Fruit fly (Drosophila melanogaster): ENCODE measurements around the gene CG13893.

CG13893 gene

DNA sequence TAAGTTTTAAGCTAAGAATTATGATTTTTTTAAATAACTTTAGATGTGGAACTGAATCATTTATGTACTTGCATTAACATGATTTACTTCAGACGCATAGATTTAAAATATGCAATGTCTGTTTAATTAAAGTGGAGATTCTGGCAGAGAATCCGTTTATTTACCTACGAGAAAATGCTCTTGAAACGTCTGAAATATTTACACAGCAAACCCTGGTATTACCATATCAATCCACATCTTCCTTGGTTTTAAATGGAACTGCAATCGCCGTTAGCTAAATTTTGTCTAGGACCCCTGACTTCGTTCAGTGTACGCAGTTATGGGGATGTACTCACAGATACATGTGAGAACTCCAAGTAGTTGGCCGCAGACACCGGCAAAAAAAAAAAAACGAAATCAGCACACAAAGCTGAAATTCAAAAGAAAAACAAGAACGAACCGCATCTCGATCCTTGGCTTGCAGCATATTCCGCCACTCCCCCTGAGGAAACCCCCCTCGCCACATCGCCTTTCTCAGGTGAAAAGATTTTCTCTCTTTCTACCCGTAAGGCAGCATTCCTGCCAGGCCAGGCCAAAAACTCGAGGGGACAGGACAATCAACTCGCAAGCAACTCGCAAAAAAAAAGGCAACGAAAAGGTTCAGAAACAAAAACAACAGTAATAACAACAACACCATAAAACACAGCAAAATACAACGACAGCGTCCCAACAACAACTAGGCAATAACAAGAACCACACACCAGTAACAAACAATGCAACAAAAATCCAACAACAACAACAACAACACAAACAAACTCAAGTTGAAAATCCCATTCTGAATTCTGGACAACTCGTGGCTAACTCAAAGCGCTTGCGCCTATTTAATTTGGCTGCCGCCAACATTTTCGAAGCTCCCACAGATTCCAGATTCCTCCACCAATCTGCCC, 14.8 kb upstream of the CG13893 start:
- TF ChIP-seq cnc (optimal IDR thresholded peaks at IDR 0.05) (no peak), Crg-1 (GFP tag; optimal IDR thresholded peaks at IDR 0.05) (no peak), CG1620 (GFP tag; optimal IDR thresholded peaks at IDR 0.05) (no peak), tj (GFP tag; optimal IDR thresholded peaks at IDR 0.05) (no peak), CG7045 (GFP tag; optimal IDR thresholded peaks at IDR 0.05) (no peak), CG11617 (GFP tag; optimal IDR thresholded peaks at IDR 0.05) (no peak), CG7101 (tag; optimal IDR thresholded peaks at IDR 0.05) (no peak)

DNA sequence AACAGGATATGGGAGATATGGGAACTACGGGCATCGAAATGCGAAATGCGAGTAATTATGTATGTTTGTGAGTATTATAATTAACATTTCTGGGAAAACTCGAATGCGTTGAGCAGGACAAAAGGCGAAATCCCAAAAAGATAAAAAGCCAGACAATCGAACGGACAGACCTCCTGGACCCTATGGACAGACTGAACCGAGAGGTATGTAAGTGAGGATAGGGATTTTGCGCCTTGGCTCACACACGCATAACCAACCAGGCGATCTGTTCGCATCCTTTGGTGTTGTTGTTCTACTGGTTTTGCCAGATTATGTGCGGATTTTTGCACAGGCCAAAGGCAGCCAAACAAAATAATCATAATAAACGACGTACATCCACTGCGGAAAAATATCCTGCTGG, 14.1 kb upstream of the CG13893 start:
- no peak for TF ChIP-seq Crg-1 (GFP tag; optimal IDR thresholded peaks at IDR 0.05)
- no peak for TF ChIP-seq CG12768 (GFP tag; optimal IDR thresholded peaks at IDR 0.05)
- no peak for TF ChIP-seq CG11617 (GFP tag; optimal IDR thresholded peaks at IDR 0.05)
- no peak for TF ChIP-seq CG14711 (tag; optimal IDR thresholded peaks at IDR 0.05)
- TF ChIP-seq kay (GFP tag; ENCODE audit: borderline replicate concordance) = peak; percentile 42
- no peak for TF ChIP-seq CG7045 (GFP tag; optimal IDR thresholded peaks at IDR 0.05)
- no peak for TF ChIP-seq CG33017 (tag; optimal IDR thresholded peaks at IDR 0.05)
- no peak for TF ChIP-seq bab1 (GFP tag; optimal IDR thresholded peaks at IDR 0.05)
- TF ChIP-seq CG1620 (GFP tag; optimal IDR thresholded peaks at IDR 0.05) = no peak

DNA sequence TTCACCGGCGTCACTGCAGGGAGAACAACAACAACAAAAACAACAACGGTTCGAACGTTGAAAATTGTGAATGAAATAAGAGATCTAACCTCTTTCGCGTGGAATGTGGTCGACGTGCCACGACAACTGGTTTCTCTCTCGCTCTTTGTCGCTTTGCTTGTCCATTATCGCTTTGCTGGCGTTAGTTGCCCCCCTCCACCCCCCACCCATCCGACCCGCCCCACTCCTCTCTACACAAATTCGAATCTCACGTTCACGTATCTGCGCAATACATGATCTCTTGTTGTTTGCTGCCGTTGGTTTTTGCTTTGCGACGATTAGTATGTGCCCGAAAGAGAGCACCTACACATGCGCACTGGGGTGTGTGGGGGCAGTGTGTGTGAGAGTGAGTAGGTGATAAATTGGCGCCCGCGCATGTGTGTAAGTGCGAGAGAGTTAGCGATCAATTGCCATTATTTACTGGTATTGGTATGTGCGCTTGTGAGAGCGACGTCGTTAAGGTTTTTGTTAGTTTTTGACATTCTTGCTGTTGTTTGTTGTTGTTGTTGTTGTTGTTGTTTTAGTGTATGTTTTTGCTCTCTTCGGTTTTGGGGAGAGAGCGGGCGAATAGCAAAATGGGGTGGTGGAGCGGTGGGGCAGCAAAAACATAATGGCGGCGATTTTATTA, 12.8 kb upstream of the CG13893 start:
- TF ChIP-seq CG33017 (tag; optimal IDR thresholded peaks at IDR 0.05) = peak; percentile 11
- no peak for TF ChIP-seq CG1620 (GFP tag; optimal IDR thresholded peaks at IDR 0.05)
- TF ChIP-seq Hr96 (GFP tag; optimal IDR thresholded peaks at IDR 0.05) = no peak
- TF ChIP-seq CG11617 (GFP tag; optimal IDR thresholded peaks at IDR 0.05) = peak; percentile 47
- peak; percentile 16 for TF ChIP-seq CG5204 (GFP tag; optimal IDR thresholded peaks at IDR 0.05)
- peak; percentile 49 for TF ChIP-seq bab1 (GFP tag; optimal IDR thresholded peaks at IDR 0.05)
- peak; percentile 10 for TF ChIP-seq CG7101 (tag; optimal IDR thresholded peaks at IDR 0.05)
- TF ChIP-seq kay (GFP tag; ENCODE audit: borderline replicate concordance) = peak; percentile 95
- TF ChIP-seq Clk (GFP tag; optimal IDR thresholded peaks at IDR 0.05) = peak; percentile 92
- TF ChIP-seq cic (GFP tag; optimal IDR thresholded peaks at IDR 0.05) = peak; percentile 97
- no peak for TF ChIP-seq cnc (optimal IDR thresholded peaks at IDR 0.05)
- peak; percentile 56 for TF ChIP-seq pad (GFP tag; optimal IDR thresholded peaks at IDR 0.05)
- peak; percentile 61 for TF ChIP-seq Mnt (GFP tag; optimal IDR thresholded peaks at IDR 0.05)
- TF ChIP-seq tj (GFP tag; optimal IDR thresholded peaks at IDR 0.05) = peak; percentile 94
- TF ChIP-seq Crg-1 (GFP tag; optimal IDR thresholded peaks at IDR 0.05) = peak; percentile 46
- TF ChIP-seq CG14711 (tag; optimal IDR thresholded peaks at IDR 0.05) = peak; percentile 28
- TF ChIP-seq ovo (GFP tag; optimal IDR thresholded peaks at IDR 0.05) = peak; percentile 21
- peak; percentile 84 for TF ChIP-seq CG12768 (GFP tag; optimal IDR thresholded peaks at IDR 0.05)
- peak; percentile 33 for TF ChIP-seq CG7045 (GFP tag; optimal IDR thresholded peaks at IDR 0.05)
- TF ChIP-seq toe (GFP tag; optimal IDR thresholded peaks at IDR 0.05) = no peak

DNA sequence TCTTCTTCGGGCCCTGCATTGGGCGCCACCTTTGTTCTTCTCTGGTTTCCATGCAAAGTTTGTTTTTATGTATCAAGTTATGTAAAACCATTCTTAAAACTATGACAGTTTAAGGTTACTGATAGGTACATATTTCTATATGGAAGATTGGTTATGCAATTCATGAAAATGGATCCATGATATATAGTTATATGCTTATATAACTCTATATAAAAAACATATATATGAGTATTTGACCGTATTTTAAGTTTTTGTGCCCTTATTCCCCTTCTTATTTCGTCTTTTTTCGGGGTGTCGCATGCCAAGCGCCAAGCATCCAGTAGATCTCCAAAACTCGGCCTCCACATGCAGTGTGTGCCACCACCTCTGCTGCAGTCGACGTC, 12.3 kb upstream of the CG13893 start:
- TF ChIP-seq CG14711 (tag; optimal IDR thresholded peaks at IDR 0.05) (no peak), tj (GFP tag; optimal IDR thresholded peaks at IDR 0.05) (no peak), CG7045 (GFP tag; optimal IDR thresholded peaks at IDR 0.05) (no peak), bab1 (GFP tag; optimal IDR thresholded peaks at IDR 0.05) (no peak), toe (GFP tag; optimal IDR thresholded peaks at IDR 0.05) (no peak), CG33017 (tag; optimal IDR thresholded peaks at IDR 0.05) (no peak), cic (GFP tag; optimal IDR thresholded peaks at IDR 0.05) (no peak), ovo (GFP tag; optimal IDR thresholded peaks at IDR 0.05) (no peak)

DNA sequence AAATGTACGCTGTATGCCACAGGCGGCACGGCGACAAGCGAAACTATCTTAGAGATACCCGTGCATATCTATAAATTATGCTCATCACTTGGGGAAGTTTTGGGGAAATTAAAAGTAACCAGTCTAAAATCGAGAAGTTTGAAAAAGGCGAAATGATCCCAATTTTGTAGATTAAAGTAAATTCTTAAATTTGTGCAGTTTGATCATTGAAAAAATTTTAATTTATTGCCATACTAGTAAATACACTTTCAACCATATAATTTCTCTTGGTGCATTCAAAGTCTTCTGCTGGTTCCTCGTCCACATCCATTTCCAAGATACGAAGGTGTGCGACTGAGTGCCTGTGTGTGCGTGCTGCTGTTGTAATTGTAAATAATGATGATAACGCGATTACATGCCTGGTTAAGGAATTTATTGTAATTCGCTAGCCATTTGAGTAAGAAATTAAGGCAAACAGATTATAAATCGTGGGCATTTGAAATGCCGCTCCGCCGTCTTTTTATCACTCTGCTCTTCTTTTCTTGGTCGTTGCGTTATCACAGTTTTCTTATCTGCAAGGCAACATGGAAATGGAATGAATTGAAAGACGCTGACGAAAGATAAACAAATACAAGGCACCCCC, 11.7 kb upstream of the CG13893 start:
- no peak for TF ChIP-seq CG7045 (GFP tag; optimal IDR thresholded peaks at IDR 0.05)
- TF ChIP-seq CG33017 (tag; optimal IDR thresholded peaks at IDR 0.05) = no peak
- TF ChIP-seq kay (GFP tag; ENCODE audit: borderline replicate concordance) = peak; percentile 16
- TF ChIP-seq cic (GFP tag; optimal IDR thresholded peaks at IDR 0.05) = no peak
- TF ChIP-seq cnc (optimal IDR thresholded peaks at IDR 0.05) = no peak
- TF ChIP-seq Clk (GFP tag; optimal IDR thresholded peaks at IDR 0.05) = no peak
- TF ChIP-seq pad (GFP tag; optimal IDR thresholded peaks at IDR 0.05) = no peak

DNA sequence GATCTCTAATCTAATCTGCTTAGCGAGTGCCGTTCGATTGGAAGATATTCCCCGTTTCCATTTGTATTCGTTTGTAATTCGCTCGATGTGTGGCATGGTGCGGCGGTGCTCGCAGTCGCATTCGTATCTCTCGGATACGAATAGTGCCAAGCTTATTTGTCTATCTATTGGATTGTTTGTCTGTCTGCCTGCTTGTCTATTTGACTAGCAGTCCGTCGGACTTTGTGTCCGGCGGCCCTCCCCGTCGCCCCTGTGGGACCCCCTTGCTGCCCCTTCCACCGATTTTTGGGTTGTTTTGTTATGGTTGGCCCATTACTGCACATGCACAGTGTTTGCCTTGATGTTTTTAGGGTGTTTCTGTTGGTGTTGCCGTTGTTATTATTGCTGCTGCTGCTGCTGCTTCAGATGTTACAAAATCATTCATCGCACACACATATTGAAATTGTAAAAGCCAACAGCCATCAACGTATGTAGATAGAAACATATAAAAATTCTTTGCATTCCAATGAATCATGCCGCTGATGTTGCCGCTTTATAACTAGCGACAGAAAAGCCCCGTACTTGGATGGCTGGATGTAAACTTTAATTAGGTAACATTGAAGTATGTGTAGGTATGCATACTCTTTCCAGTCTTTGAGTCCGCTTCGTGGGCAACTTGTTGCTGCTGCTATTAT, 11.1 kb upstream of the CG13893 start:
- no peak for TF ChIP-seq cnc (optimal IDR thresholded peaks at IDR 0.05)
- no peak for TF ChIP-seq kay (GFP tag; ENCODE audit: borderline replicate concordance)
- TF ChIP-seq CG1620 (GFP tag; optimal IDR thresholded peaks at IDR 0.05) = no peak
- TF ChIP-seq CG12768 (GFP tag; optimal IDR thresholded peaks at IDR 0.05) = no peak
- TF ChIP-seq cic (GFP tag; optimal IDR thresholded peaks at IDR 0.05) = no peak
- TF ChIP-seq bab1 (GFP tag; optimal IDR thresholded peaks at IDR 0.05) = no peak
- TF ChIP-seq CG14711 (tag; optimal IDR thresholded peaks at IDR 0.05) = no peak
- TF ChIP-seq CG7045 (GFP tag; optimal IDR thresholded peaks at IDR 0.05) = no peak

All from whole organism, adult.